Worm (Caenorhabditis elegans) whole organism, young adult: ENCODE measurements around the gene str-4.

Experiments
- B0019.2 ChIP-seq: fragments of 200-800 bp; sonication (Bioruptor generic); conservative IDR thresholded peaks from 2 replicates; pipeline ENCODE4 v1.3.6; 2022; ENCODE audit warnings: missing genetic modification reagents, missing genetic modification characterization, missing compliant biosample characterization
- F10E7.11 ChIP-seq: sonication (generic microtip); optimal IDR thresholded peaks from 2 replicates; lab custom pipeline; 2017; ENCODE audit warnings: mild to moderate bottlenecking, missing genetic modification characterization, moderate library complexity, missing compliant biosample characterization
- F23B12.7 ChIP-seq: sonication (generic microtip); optimal IDR thresholded peaks from 2 replicates; lab custom pipeline; 2017; ENCODE audit warnings: missing genetic modification characterization, mild to moderate bottlenecking, missing compliant biosample characterization, antibody characterized with exemption, moderate library complexity; ENCODE audit not compliant: insufficient read depth
- F33H1.4 ChIP-seq: fragments of 200-800 bp; sonication (Bioruptor generic); IDR thresholded peaks from 2 replicates; pipeline ENCODE4 v1.3.6; 2022; ENCODE audit warnings: missing genetic modification reagents, missing genetic modification characterization, missing compliant biosample characterization
- F52B5.7 ChIP-seq: sonication (generic microtip); optimal IDR thresholded peaks from 2 replicates; lab custom pipeline; 2016; ENCODE audit warnings: mild to moderate bottlenecking, missing genetic modification characterization, missing compliant biosample characterization
- F57A8.1 ChIP-seq: fragments of 200-800 bp; sonication (Bioruptor generic); optimal IDR thresholded peaks from 2 replicates; lab custom pipeline; 2018; ENCODE audit warnings: mild to moderate bottlenecking, missing genetic modification characterization, moderate library complexity, missing compliant biosample characterization
- K12H6.12 ChIP-seq: fragments of 200-800 bp; sonication (Bioruptor generic); optimal IDR thresholded peaks from 2 replicates; lab custom pipeline; 2018; ENCODE audit warnings: mild to moderate bottlenecking, missing genetic modification characterization, missing compliant biosample characterization
- Y56A3A.18 ChIP-seq: fragments of 200-800 bp; sonication (Bioruptor generic); IDR thresholded peaks from 2 replicates; pipeline ENCODE4 v1.3.6; 2022; ENCODE audit warnings: missing genetic modification reagents, missing genetic modification characterization, missing compliant biosample characterization
- Y79H2A.3 ChIP-seq: fragments of 200-800 bp; sonication (Bioruptor generic); conservative IDR thresholded peaks from 2 replicates; pipeline ENCODE4 v1.3.6; 2022; ENCODE audit warnings: missing genetic modification reagents, missing genetic modification characterization, missing compliant biosample characterization
- ama-1 ChIP-seq, 3 experiments: fragments of 150-350 bp in 1 of 3; sonication (generic microtip) in 2 of 3; optimal IDR thresholded peaks; 2 replicates each; lab custom pipeline; 2014 to 2018; ENCODE audit warnings: missing biosample characterization in 2 of 3, missing genetic modification characterization in 2 of 3, missing genetic modification reagents in 2 of 3
- aptf-2 ChIP-seq: fragments of 200-800 bp; sonication (Bioruptor generic); conservative IDR thresholded peaks from 2 replicates; pipeline ENCODE4 v1.3.6; 2022; ENCODE audit warnings: missing genetic modification reagents, missing genetic modification characterization, missing compliant biosample characterization
- athp-1 ChIP-seq: sonication (generic microtip); optimal IDR thresholded peaks from 2 replicates; lab custom pipeline; 2017; ENCODE audit warnings: mild to moderate bottlenecking, missing genetic modification characterization, missing compliant biosample characterization
- attf-3 ChIP-seq: fragments of 200-800 bp; sonication (Bioruptor generic); conservative IDR thresholded peaks from 2 replicates; pipeline ENCODE4 v1.3.6; 2022; ENCODE audit warnings: missing genetic modification reagents, missing genetic modification characterization, missing compliant biosample characterization
- attf-5 ChIP-seq: fragments of 200-800 bp; sonication (Bioruptor generic); optimal IDR thresholded peaks from 2 replicates; lab custom pipeline; 2018; ENCODE audit warnings: mild to moderate bottlenecking, missing genetic modification characterization, missing compliant biosample characterization
- bed-2 ChIP-seq: fragments of 200-800 bp; sonication (Bioruptor generic); IDR thresholded peaks from 2 replicates; pipeline ENCODE4 v1.3.6; 2022; ENCODE audit warnings: missing genetic modification reagents, missing genetic modification characterization, missing compliant biosample characterization
- cebp-2 ChIP-seq: fragments of 200-800 bp; sonication (Bioruptor generic); IDR thresholded peaks from 2 replicates; pipeline ENCODE4 v1.3.6; 2022; ENCODE audit warnings: missing genetic modification characterization, missing compliant biosample characterization
- ceh-79 ChIP-seq: sonication (generic microtip); optimal IDR thresholded peaks from 2 replicates; lab custom pipeline; 2017; ENCODE audit warnings: mild to moderate bottlenecking, missing genetic modification characterization, missing compliant biosample characterization
- efl-1 ChIP-seq: fragments of 150-350 bp; optimal IDR thresholded peaks from 2 replicates; lab custom pipeline; 2014; ENCODE audit warnings: missing biosample characterization, missing genetic modification reagents, missing genetic modification characterization
- egl-18 ChIP-seq: fragments of 200-800 bp; sonication (Bioruptor generic); IDR thresholded peaks from 2 replicates; pipeline ENCODE4 v1.3.6; 2022; ENCODE audit warnings: missing genetic modification reagents, missing genetic modification characterization, missing compliant biosample characterization
- ekl-4 ChIP-seq: fragments of 200-800 bp; sonication (Bioruptor generic); IDR thresholded peaks from 2 replicates; pipeline ENCODE4 v1.3.6; 2022; ENCODE audit warnings: missing genetic modification reagents, missing genetic modification characterization, missing compliant biosample characterization
- ets-4 ChIP-seq: fragments of 200-800 bp; sonication (Bioruptor generic); optimal IDR thresholded peaks from 2 replicates; lab custom pipeline; 2018; ENCODE audit warnings: mild to moderate bottlenecking, missing genetic modification characterization, missing compliant biosample characterization
- fkh-3 ChIP-seq: sonication (generic microtip); optimal IDR thresholded peaks from 2 replicates; lab custom pipeline; 2016; ENCODE audit warnings: mild to moderate bottlenecking, missing genetic modification characterization, missing compliant biosample characterization
- him-1 ChIP-seq: sonication (generic microtip); optimal IDR thresholded peaks from 2 replicates; lab custom pipeline; 2016; ENCODE audit warnings: missing genotype, missing genetic modification reagents, missing genetic modification characterization, missing compliant biosample characterization
- hlh-12 ChIP-seq: sonication (generic microtip); optimal IDR thresholded peaks from 2 replicates; lab custom pipeline; 2016; ENCODE audit warnings: missing genetic modification characterization, missing compliant biosample characterization
- hmg-20 ChIP-seq: fragments of 200-800 bp; sonication (Bioruptor generic); IDR thresholded peaks from 2 replicates; pipeline ENCODE4 v1.3.6; 2022; ENCODE audit warnings: missing genetic modification reagents, missing genetic modification characterization, missing compliant biosample characterization
- lag-1 ChIP-seq: fragments of 200-800 bp; sonication (Bioruptor generic); IDR thresholded peaks from 2 replicates; pipeline ENCODE4 v1.3.6; 2022; ENCODE audit warnings: missing genetic modification reagents, missing genetic modification characterization, missing compliant biosample characterization
- let-526 ChIP-seq: fragments of 200-800 bp; sonication (Bioruptor generic); IDR thresholded peaks from 2 replicates; pipeline ENCODE4 v1.3.6; 2022; ENCODE audit warnings: missing genetic modification reagents, missing genetic modification characterization, missing compliant biosample characterization
- lin-35 ChIP-seq, 3 experiments: fragments of 150-350 bp in 2 of 3; sonication (generic microtip) in 1 of 3; optimal IDR thresholded peaks; 2 replicates each; lab custom pipeline; 2014 to 2018; ENCODE audit warnings: missing biosample characterization in 3 of 3, missing genetic modification characterization in 3 of 3, missing genetic modification reagents in 3 of 3
- lin-40 ChIP-seq: sonication (generic microtip); optimal IDR thresholded peaks from 2 replicates; lab custom pipeline; 2016; ENCODE audit warnings: missing genetic modification characterization, mild to moderate bottlenecking, missing compliant biosample characterization, missing genotype, missing genetic modification reagents
- lsl-1 ChIP-seq: fragments of 200-800 bp; sonication (Bioruptor generic); optimal IDR thresholded peaks from 2 replicates; lab custom pipeline; 2018; ENCODE audit warnings: mild to moderate bottlenecking, missing genetic modification characterization, moderate library complexity, missing compliant biosample characterization
- madf-6 ChIP-seq: fragments of 200-800 bp; sonication (Bioruptor generic); IDR thresholded peaks from 2 replicates; pipeline ENCODE4 v1.3.6; 2022; ENCODE audit warnings: missing genetic modification reagents, missing genetic modification characterization, missing compliant biosample characterization
- nfyb-1 ChIP-seq: fragments of 200-800 bp; sonication (Bioruptor generic); IDR thresholded peaks from 2 replicates; pipeline ENCODE4 v1.3.6; 2022; ENCODE audit warnings: missing genetic modification reagents, missing genetic modification characterization, missing compliant biosample characterization
- nhr-27 ChIP-seq: fragments of 200-800 bp; sonication (Bioruptor generic); optimal IDR thresholded peaks from 2 replicates; lab custom pipeline; 2018; ENCODE audit warnings: mild to moderate bottlenecking, missing genetic modification characterization, moderate library complexity, missing compliant biosample characterization
- nhr-80 ChIP-seq: sonication (generic microtip); optimal IDR thresholded peaks from 2 replicates; lab custom pipeline; 2016; ENCODE audit warnings: missing genetic modification characterization, missing compliant biosample characterization
- pha-4 ChIP-seq: fragments of 150-350 bp; sonication (generic microtip); optimal IDR thresholded peaks from 2 replicates; lab custom pipeline; 2014; ENCODE audit warnings: missing biosample characterization, missing genetic modification reagents, missing genetic modification characterization
- rcor-1 ChIP-seq: fragments of 200-800 bp; sonication (Bioruptor generic); IDR thresholded peaks from 2 replicates; pipeline ENCODE4 v1.3.6; 2022; ENCODE audit warnings: missing genetic modification reagents, missing genetic modification characterization, missing compliant biosample characterization
- rec-8 ChIP-seq, 2 experiments: sonication (generic microtip); optimal IDR thresholded peaks; 2 replicates each; lab custom pipeline; 2016; ENCODE audit warnings: mild to moderate bottlenecking in 2 of 2, missing genetic modification characterization in 2 of 2, missing genetic modification reagents in 2 of 2, missing genotype in 2 of 2, missing biosample characterization in 1 of 2, missing compliant biosample characterization in 1 of 2, moderate library complexity in 1 of 2
- rpc-1 ChIP-seq, 2 experiments: fragments of 150-350 bp in 1 of 2; sonication (generic microtip) in 1 of 2; optimal IDR thresholded peaks; 2 replicates each; lab custom pipeline; 2014 to 2018; ENCODE audit warnings: missing biosample characterization in 1 of 2, missing genetic modification characterization in 1 of 2, missing genetic modification reagents in 1 of 2, missing genotype in 1 of 2
- sdz-38 ChIP-seq: sonication (generic microtip); optimal IDR thresholded peaks from 2 replicates; lab custom pipeline; 2016; ENCODE audit warnings: missing genotype, missing genetic modification characterization, missing compliant biosample characterization
- sea-2 ChIP-seq: fragments of 200-800 bp; sonication (Bioruptor generic); IDR thresholded peaks from 2 replicates; pipeline ENCODE4 v1.3.6; 2022; ENCODE audit warnings: missing genetic modification characterization, missing compliant biosample characterization
- snpc-1.1 ChIP-seq: sonication (generic microtip); optimal IDR thresholded peaks from 2 replicates; lab custom pipeline; 2017; ENCODE audit warnings: missing genetic modification characterization, mild to moderate bottlenecking, missing compliant biosample characterization, antibody characterized with exemption, moderate library complexity, missing genotype, missing genetic modification reagents; ENCODE audit not compliant: insufficient read depth
- somi-1 ChIP-seq: fragments of 200-800 bp; sonication (Bioruptor generic); optimal IDR thresholded peaks from 2 replicates; lab custom pipeline; 2018; ENCODE audit warnings: mild to moderate bottlenecking, missing genetic modification characterization, missing compliant biosample characterization
- tbp1 ChIP-seq: fragments of 200-800 bp; sonication (Bioruptor generic); optimal IDR thresholded peaks from 2 replicates; lab custom pipeline; 2018; ENCODE audit warnings: mild to moderate bottlenecking, missing genetic modification characterization, missing compliant biosample characterization
- unc-62 ChIP-seq: fragments of 150-350 bp; optimal IDR thresholded peaks from 2 replicates; lab custom pipeline; 2014; ENCODE audit warnings: missing biosample characterization, missing genetic modification reagents, missing genetic modification characterization
- ztf-6 ChIP-seq: fragments of 200-800 bp; sonication (Bioruptor generic); IDR thresholded peaks from 2 replicates; pipeline ENCODE4 v1.3.6; 2022; ENCODE audit warnings: missing genetic modification reagents, missing genetic modification characterization, missing compliant biosample characterization

The str-4 gene

DNA sequence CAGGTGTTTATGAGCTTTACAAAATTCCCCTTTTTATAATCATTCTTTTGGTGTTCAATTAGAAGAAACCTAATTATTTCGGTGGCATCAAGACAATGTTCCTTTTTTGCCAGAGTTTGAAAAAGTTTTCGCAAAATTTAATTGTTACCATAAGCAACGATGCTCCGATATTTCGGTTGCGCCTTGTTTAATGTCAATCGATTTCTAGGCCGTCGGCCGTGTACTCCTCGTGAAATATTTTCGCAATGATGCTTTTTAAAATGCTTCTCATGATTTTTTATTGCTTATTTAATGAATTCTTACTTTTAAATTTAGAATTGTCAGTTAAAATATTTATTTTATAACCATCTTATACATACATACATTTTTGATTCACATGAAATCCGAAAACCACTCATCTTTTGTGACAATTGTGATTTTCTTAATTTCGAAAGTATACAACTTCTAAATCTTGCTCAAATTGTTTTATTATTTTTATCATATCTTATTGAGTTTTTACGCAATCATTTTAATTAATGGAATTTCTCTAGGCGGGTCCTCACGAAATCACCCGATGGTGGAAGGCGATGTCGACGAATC, 26.4 kb downstream of the str-4 start, which contains the start of gene C50B6.3 (continued):
- TF ChIP-seq somi-1 (GFP tag; lab: Kevin White, UChicago) (no peak), attf-3 (GFP tag; lab: Robert Waterston, UW) (peak; percentile 99), nfyb-1 (GFP tag; lab: Robert Waterston, UW) (no peak), cebp-2 (GFP tag; lab: Robert Waterston, UW) (no peak), pha-4 (tag; lab: Kevin White, UChicago) (no peak), efl-1 (GFP tag; lab: Kevin White, UChicago) (peak; percentile 11), ekl-4 (GFP tag; lab: Robert Waterston, UW) (no peak), F10E7.11 (tag; lab: Kevin White, UChicago) (no peak), F57A8.1 (GFP tag; lab: Kevin White, UChicago) (no peak), hmg-20 (GFP tag; lab: Robert Waterston, UW) (no peak), unc-62 (no peak), attf-5 (GFP tag; lab: Kevin White, UChicago) (peak; percentile 41), ztf-6 (GFP tag; lab: Robert Waterston, UW) (no peak), F52B5.7 (tag; lab: Kevin White, UChicago) (no peak), let-526 (GFP tag; lab: Robert Waterston, UW) (no peak; the same call in 1 of the 2 replicates), ets-4 (no peak), Y79H2A.3 (no peak), lin-40 (tag; lab: Kevin White, UChicago) (peak; percentile 65), ceh-79 (tag; lab: Kevin White, UChicago) (no peak), lag-1 (GFP tag; lab: Robert Waterston, UW) (no peak), sea-2 (GFP tag; lab: Robert Waterston, UW) (no peak), rpc-1 (optimal IDR thresholded peaks at IDR 0.05; lab: Kevin White, UChicago) (no peak), rpc-1 (tag; optimal IDR thresholded peaks at IDR 0.05; lab: Kevin White, UChicago) (no peak), rec-8 (tag; optimal IDR thresholded peaks at IDR 0.05; lab: Kevin White, UChicago) (peak in 1 of 2 experiments; percentile 14), lin-35 (GFP tag; optimal IDR thresholded peaks at IDR 0.05; lab: Kevin White, UChicago) (peak in 1 of 3 experiments; percentile 72), bed-2 (GFP tag; lab: Robert Waterston, UW) (0 out of 2 replicates have a peak, but pooled peaks have one; percentile 23), Y56A3A.18 (GFP tag; lab: Robert Waterston, UW) (no peak), hlh-12 (no peak), ama-1 (optimal IDR thresholded peaks at IDR 0.05; lab: Kevin White, UChicago) (no peak), ama-1 (GFP tag; optimal IDR thresholded peaks at IDR 0.05; lab: Kevin White, UChicago) (no peak), K12H6.12 (tag; lab: Kevin White, UChicago) (peak; percentile 44), F33H1.4 (GFP tag; lab: Robert Waterston, UW) (peak; percentile 64), sdz-38 (tag; lab: Kevin White, UChicago) (no peak), madf-6 (GFP tag; lab: Robert Waterston, UW) (peak; percentile 82), nhr-80 (tag; lab: Kevin White, UChicago) (no peak)

DNA sequence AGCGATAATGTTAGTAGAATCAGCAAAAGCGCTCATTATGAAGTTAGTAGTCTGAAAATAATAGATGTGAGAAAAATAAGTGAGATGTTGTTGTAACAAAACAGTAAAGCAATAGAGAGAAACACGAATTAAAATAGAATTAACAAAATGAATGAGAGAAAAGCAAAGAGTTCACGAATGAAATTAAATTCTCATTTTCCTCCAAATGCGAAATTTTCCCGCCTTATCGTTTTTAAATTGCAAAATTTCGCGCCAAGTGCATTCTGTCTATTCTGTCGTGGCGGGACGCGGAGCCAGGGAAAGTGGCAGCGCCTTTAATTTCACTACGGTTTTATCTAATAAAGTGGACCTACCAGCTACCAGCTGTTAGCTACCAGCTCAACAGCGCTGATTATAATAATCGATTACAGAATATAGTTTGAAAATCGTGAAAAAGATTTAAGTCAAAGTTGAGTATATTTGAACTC, 27.3 kb downstream of the str-4 start, which contains the start of gene nasp-2:
Gene nasp-2, minus strand, starts transcription at position 51 of the 467 bp plus-strand sequence.
- TF ChIP-seq rcor-1, result peak; percentile 94
- no peak for TF ChIP-seq egl-18 (GFP tag; lab: Robert Waterston, UW)
- no peak for TF ChIP-seq nhr-27 (tag; lab: Kevin White, UChicago)
- peak; percentile 50 for TF ChIP-seq him-1 (tag; lab: Kevin White, UChicago)
- peak; percentile 43 for TF ChIP-seq F23B12.7
- TF ChIP-seq aptf-2 (GFP tag; lab: Robert Waterston, UW), result peak; percentile 73; the same call in 1 of the 2 replicates
- TF ChIP-seq ceh-79 (tag; lab: Kevin White, UChicago), result no peak
- TF ChIP-seq lin-40 (tag; lab: Kevin White, UChicago), result no peak
- TF ChIP-seq snpc-1.1 (tag; lab: Kevin White, UChicago), result peak; percentile 68
- no peak for TF ChIP-seq sdz-38 (tag; lab: Kevin White, UChicago)
- TF ChIP-seq B0019.2, result peak; percentile 95
- peak; percentile 80 for TF ChIP-seq Y79H2A.3
- no peak for TF ChIP-seq fkh-3
- TF ChIP-seq F33H1.4 (GFP tag; lab: Robert Waterston, UW), result peak; percentile 99
- TF ChIP-seq attf-3 (GFP tag; lab: Robert Waterston, UW), result peak; percentile 96
- TF ChIP-seq F52B5.7 (tag; lab: Kevin White, UChicago), result no peak
- peak; percentile 73 for TF ChIP-seq tbp1 (GFP tag; lab: Kevin White, UChicago)
- peak; percentile 87 for TF ChIP-seq athp-1 (tag; lab: Kevin White, UChicago)
- TF ChIP-seq nfyb-1 (GFP tag; lab: Robert Waterston, UW), result peak; percentile 81
- TF ChIP-seq hmg-20 (GFP tag; lab: Robert Waterston, UW), result peak; percentile 64
- TF ChIP-seq lsl-1, result peak; percentile 97
